Worm (Caenorhabditis elegans) whole organism, L2 larva: Measurements from ENCODE around the gene ZK697.8.

Experiments
- elt-3 ChIP-seq: sonication (generic microtip); optimal IDR thresholded peaks from 2 replicates; lab custom pipeline; 2017; ENCODE audit warnings: missing biosample characterization, missing genetic modification characterization
- nhr-237 ChIP-seq: fragments of 150-350 bp; optimal IDR thresholded peaks from 2 replicates; lab custom pipeline; 2014; ENCODE audit warnings: missing biosample characterization, missing genetic modification characterization
- nhr-25 ChIP-seq: fragments of 150-350 bp; sonication (generic microtip); optimal IDR thresholded peaks from 3 replicates; lab custom pipeline; 2014; ENCODE audit warnings: missing biosample characterization, missing genetic modification characterization

- TF ChIP-seq elt-3 (tag; lab: Kevin White, UChicago) (no peak), nhr-237 (tag; lab: Kevin White, UChicago) (no peak), nhr-25 (tag; lab: Kevin White, UChicago) (no peak)
Observed at ce11 chrV:1774874-1775589, 26.1 kb upstream of the ZK697.8 start, which contains the start of gene F36H9.7.
